Worm (Caenorhabditis elegans): ENCODE data around the gene mam-3.

The mam-3 gene

ce11 chrIV:13474132-13474531 lies 29.0 kb upstream of the mam-3 start, which contains the start of gene Y38H8A.2:
TSS of gene Y38H8A.2 (plus strand) at chrIV:13474432.
- no peak for TF ChIP-seq ceh-16 (tag; optimal IDR thresholded peaks at IDR 0.05)
- TF ChIP-seq unc-55 (GFP tag; optimal IDR thresholded peaks at IDR 0.05): no peak
- TF ChIP-seq nhr-25 (tag; optimal IDR thresholded peaks at IDR 0.05): no peak
- no peak for TF ChIP-seq mdl-1 (tag; optimal IDR thresholded peaks at IDR 0.05)
- no peak for TF ChIP-seq ztf-1 (GFP tag; conservative IDR thresholded peaks at IDR 0.05)
- TF ChIP-seq sem-4 (tag; optimal IDR thresholded peaks at IDR 0.05): no peak
- no peak for TF ChIP-seq ztf-4 (tag; optimal IDR thresholded peaks at IDR 0.05)
- no peak for TF ChIP-seq fos-1 (tag; optimal IDR thresholded peaks at IDR 0.05)
- no peak for TF ChIP-seq nhr-11 (tag; optimal IDR thresholded peaks at IDR 0.05)
- no peak for TF ChIP-seq sma-3 (GFP tag; optimal IDR thresholded peaks at IDR 0.05)
- no peak for TF ChIP-seq mab-5 (tag; optimal IDR thresholded peaks at IDR 0.05)

- no peak for TF ChIP-seq lin-39 (tag; optimal IDR thresholded peaks at IDR 0.05)
- no peak for TF ChIP-seq ztf-4 (tag; optimal IDR thresholded peaks at IDR 0.05)
- TF ChIP-seq lsy-2 (tag; optimal IDR thresholded peaks at IDR 0.05): no peak
- TF ChIP-seq zag-1 (tag; optimal IDR thresholded peaks at IDR 0.05): no peak
- TF ChIP-seq unc-39 (tag; optimal IDR thresholded peaks at IDR 0.05): no peak
- no peak for TF ChIP-seq nhr-21 (tag; optimal IDR thresholded peaks at IDR 0.05)
- no peak for TF ChIP-seq alr-1 (tag; optimal IDR thresholded peaks at IDR 0.05)
- no peak for TF ChIP-seq nhr-25 (tag; optimal IDR thresholded peaks at IDR 0.05)
- TF ChIP-seq nhr-23 (tag; optimal IDR thresholded peaks at IDR 0.05): no peak
- no peak for TF ChIP-seq nhr-10 (tag; optimal IDR thresholded peaks at IDR 0.05)
- no peak for TF ChIP-seq ceh-82 (tag; optimal IDR thresholded peaks at IDR 0.05)
- no peak for TF ChIP-seq nhr-12 (tag; optimal IDR thresholded peaks at IDR 0.05)
- no peak for TF ChIP-seq egl-27 (tag; optimal IDR thresholded peaks at IDR 0.05)
- TF ChIP-seq mbf-1 (tag; optimal IDR thresholded peaks at IDR 0.05): no peak
- TF ChIP-seq ZK546.5 (tag; optimal IDR thresholded peaks at IDR 0.05): no peak
- no peak for TF ChIP-seq unc-55 (GFP tag; optimal IDR thresholded peaks at IDR 0.05)
- no peak for TF ChIP-seq elt-3 (tag; optimal IDR thresholded peaks at IDR 0.05)
These were observed 26.8 kb upstream of the mam-3 start, which contains the start of the genes ttbk-8.1 and Y38H8A.4 for ce11 chrIV:13472011-13472410. TSS of gene ttbk-8.1 (plus strand) at chrIV:13472311. TSS of gene Y38H8A.4 (minus strand) at chrIV:13472376.

DNA sequence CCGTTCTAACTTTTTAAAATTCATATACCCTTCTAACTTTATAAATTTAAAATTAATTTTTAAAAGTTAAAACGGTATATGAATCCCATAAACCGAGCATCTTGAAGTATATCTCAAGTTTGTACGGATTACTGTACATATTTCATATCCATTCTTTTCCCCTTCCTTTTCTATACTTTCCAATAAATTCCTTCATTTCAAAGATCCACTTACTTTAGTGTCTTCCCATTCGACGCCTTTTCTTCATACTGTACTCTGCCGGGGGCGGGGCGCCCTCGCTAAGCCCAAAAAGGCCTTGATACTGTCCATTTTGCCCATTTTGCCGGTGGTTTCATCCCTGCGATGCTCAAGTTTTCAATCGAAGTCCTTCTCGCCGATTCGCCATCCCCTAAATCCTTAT lies 20.6 kb upstream of the mam-3 start, which contains the start of gene fezf-1:
TSS of gene fezf-1 (plus strand) at position 301 of the 400 bp plus-strand sequence.
- TF ChIP-seq zag-1 (tag; optimal IDR thresholded peaks at IDR 0.05): no peak
- no peak for TF ChIP-seq crh-2 (tag; optimal IDR thresholded peaks at IDR 0.05)

DNA sequence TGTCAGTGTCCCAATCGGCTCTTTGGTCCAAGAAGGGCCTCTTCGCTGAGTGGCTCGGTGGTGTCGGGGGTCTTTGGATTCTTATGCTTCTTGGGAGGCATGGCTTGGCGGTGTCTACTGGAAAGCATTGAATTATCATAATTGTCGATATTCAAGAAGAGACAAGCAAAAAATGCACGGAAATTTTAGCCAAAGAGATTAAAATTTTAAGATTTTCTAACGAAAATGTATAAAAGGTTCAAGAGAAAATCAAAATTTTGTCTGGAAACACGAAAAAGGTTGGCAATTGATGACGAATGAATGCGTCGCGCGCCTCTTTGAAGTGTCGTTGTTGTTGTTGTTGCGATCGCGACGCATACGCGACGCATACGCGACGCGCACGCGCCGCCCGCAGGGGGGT lies 15.7 kb upstream of the mam-3 start, which contains the start of gene Y38H8A.12:
TSS of gene Y38H8A.12 (minus strand) at position 101 of the 400 bp plus-strand sequence.
- TF ChIP-seq ztf-1 (GFP tag; conservative IDR thresholded peaks at IDR 0.05) (no peak), alr-1 (tag; optimal IDR thresholded peaks at IDR 0.05) (no peak), skn-1 (tag; optimal IDR thresholded peaks at IDR 0.05) (no peak), unc-39 (tag; optimal IDR thresholded peaks at IDR 0.05) (no peak), dmd-4 (tag; optimal IDR thresholded peaks at IDR 0.05) (no peak), ceh-82 (tag; optimal IDR thresholded peaks at IDR 0.05) (no peak), elt-1 (tag; optimal IDR thresholded peaks at IDR 0.05) (no peak), ztf-4 (tag; optimal IDR thresholded peaks at IDR 0.05) (no peak), nhr-23 (tag; optimal IDR thresholded peaks at IDR 0.05) (no peak), zag-1 (tag; optimal IDR thresholded peaks at IDR 0.05) (no peak), lsy-2 (tag; optimal IDR thresholded peaks at IDR 0.05) (no peak), Y55F3AM.14 (GFP tag; optimal IDR thresholded peaks at IDR 0.05) (no peak), unc-55 (GFP tag; optimal IDR thresholded peaks at IDR 0.05) (no peak), ceh-16 (tag; optimal IDR thresholded peaks at IDR 0.05) (no peak), crh-2 (tag; optimal IDR thresholded peaks at IDR 0.05) (no peak), lin-13 (GFP tag; optimal IDR thresholded peaks at IDR 0.05) (no peak), snpc-4 (tag; optimal IDR thresholded peaks at IDR 0.05) (no peak), ztf-11 (tag; optimal IDR thresholded peaks at IDR 0.05) (no peak), peb-1 (tag; optimal IDR thresholded peaks at IDR 0.05) (no peak)

DNA sequence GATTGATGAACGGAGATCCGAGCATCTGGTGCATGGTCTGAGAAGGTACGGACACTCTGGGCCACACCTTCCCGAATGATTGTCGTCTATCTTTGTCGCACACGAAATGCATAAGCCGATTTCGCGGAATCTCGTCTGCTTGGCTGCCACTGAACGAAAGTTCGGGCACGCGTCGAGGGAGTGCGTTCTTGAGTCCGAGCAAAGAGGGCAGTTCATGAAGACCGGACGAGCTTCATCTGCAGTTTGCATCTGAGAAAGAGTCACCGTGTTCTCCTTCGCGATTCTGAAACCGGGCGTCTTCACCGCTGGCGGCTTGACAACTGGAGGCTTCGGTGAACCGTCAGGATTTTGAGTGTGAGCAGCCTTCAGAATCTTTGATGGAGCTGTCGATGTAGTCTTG lies 13.1 kb upstream of the mam-3 start:
- TF ChIP-seq unc-39 (tag; optimal IDR thresholded peaks at IDR 0.05) (no peak), elt-3 (tag; optimal IDR thresholded peaks at IDR 0.05) (no peak), ztf-11 (tag; optimal IDR thresholded peaks at IDR 0.05) (no peak), ama-1 (optimal IDR thresholded peaks at IDR 0.05) (no peak), nhr-77 (tag; optimal IDR thresholded peaks at IDR 0.05) (no peak), mab-5 (tag; optimal IDR thresholded peaks at IDR 0.05) (no peak), ceh-16 (tag; optimal IDR thresholded peaks at IDR 0.05) (no peak), peb-1 (tag; optimal IDR thresholded peaks at IDR 0.05) (no peak)
